Worm (Caenorhabditis elegans): ENCODE measurements around the gene nhr-124.

nhr-124 gene

ce11 chrV:3919289-3919688 lies 33.3 kb upstream of the nhr-124 start, which contains the start of gene srx-66:
Gene srx-66, plus strand, starts transcription at chrV:3919589.
- TF ChIP-seq ceh-34 (tag; optimal IDR thresholded peaks at IDR 0.05) (no peak), fkh-6 (tag; optimal IDR thresholded peaks at IDR 0.05) (no peak), hlh-8 (tag; optimal IDR thresholded peaks at IDR 0.05) (no peak), pha-4 (tag; optimal IDR thresholded peaks at IDR 0.05) (no peak), ets-4 (tag; optimal IDR thresholded peaks at IDR 0.05) (no peak), unc-42 (tag; optimal IDR thresholded peaks at IDR 0.05) (no peak), zip-5 (tag; optimal IDR thresholded peaks at IDR 0.05) (no peak), ceh-9 (tag; optimal IDR thresholded peaks at IDR 0.05) (no peak), ceh-14 (tag; optimal IDR thresholded peaks at IDR 0.05) (no peak)

ce11 chrV:3916480-3916879 lies 30.5 kb upstream of the nhr-124 start, which contains the start of gene srx-67:
Gene srx-67, plus strand, starts transcription at chrV:3916780.
- TF ChIP-seq mec-3 (tag; optimal IDR thresholded peaks at IDR 0.05; ENCODE audit: borderline replicate concordance) (no peak), unc-86 (tag; optimal IDR thresholded peaks at IDR 0.05) (no peak), tbx-2 (tag; optimal IDR thresholded peaks at IDR 0.05) (no peak), unc-42 (tag; optimal IDR thresholded peaks at IDR 0.05) (no peak), K02D7.2 (tag; optimal IDR thresholded peaks at IDR 0.05) (no peak), hlh-8 (tag; optimal IDR thresholded peaks at IDR 0.05) (no peak), lin-11 (tag; optimal IDR thresholded peaks at IDR 0.05) (no peak), sox-4 (tag; optimal IDR thresholded peaks at IDR 0.05) (no peak), unc-3 (GFP tag; conservative IDR thresholded peaks at IDR 0.05) (no peak), unc-3 (tag; optimal IDR thresholded peaks at IDR 0.05) (no peak), C08G9.2 (tag; optimal IDR thresholded peaks at IDR 0.05) (no peak), C38D4.7 (GFP tag; optimal IDR thresholded peaks at IDR 0.05) (no peak), ceh-18 (tag; optimal IDR thresholded peaks at IDR 0.05) (no peak), ceh-22 (tag; optimal IDR thresholded peaks at IDR 0.05) (no peak), pax-1 (tag; optimal IDR thresholded peaks at IDR 0.05) (no peak), ceh-9 (tag; optimal IDR thresholded peaks at IDR 0.05) (no peak), ceh-34 (tag; optimal IDR thresholded peaks at IDR 0.05) (no peak), ceh-6 (GFP tag; optimal IDR thresholded peaks at IDR 0.05) (no peak)

- TF ChIP-seq dmd-4 (tag; optimal IDR thresholded peaks at IDR 0.05; ENCODE audit: borderline replicate concordance): no peak
- TF ChIP-seq hlh-30 (tag; optimal IDR thresholded peaks at IDR 0.05; ENCODE audit: insufficient read depth): no peak
- no peak for TF ChIP-seq ceh-48 (tag; optimal IDR thresholded peaks at IDR 0.05)
- TF ChIP-seq lin-11 (tag; optimal IDR thresholded peaks at IDR 0.05): no peak
- no peak for TF ChIP-seq tbx-7 (tag; optimal IDR thresholded peaks at IDR 0.05)
- no peak for TF ChIP-seq unc-86 (tag; optimal IDR thresholded peaks at IDR 0.05)
- TF ChIP-seq ceh-30 (tag; optimal IDR thresholded peaks at IDR 0.05): no peak
- no peak for TF ChIP-seq gmeb-2 (tag; optimal IDR thresholded peaks at IDR 0.05)
- TF ChIP-seq nfya-1 (tag; optimal IDR thresholded peaks at IDR 0.05): no peak
- no peak for TF ChIP-seq fkh-6 (tag; optimal IDR thresholded peaks at IDR 0.05)
- TF ChIP-seq mec-3 (tag; optimal IDR thresholded peaks at IDR 0.05; ENCODE audit: borderline replicate concordance): no peak
- no peak for TF ChIP-seq ceh-34 (tag; optimal IDR thresholded peaks at IDR 0.05)
- TF ChIP-seq rnt-1 (tag; optimal IDR thresholded peaks at IDR 0.05): no peak
- no peak for TF ChIP-seq madf-2 (tag; optimal IDR thresholded peaks at IDR 0.05)
- no peak for TF ChIP-seq ceh-2 (tag; optimal IDR thresholded peaks at IDR 0.05)
Measured at ce11 chrV:3913131-3913530, 27.1 kb upstream of the nhr-124 start.

ce11 chrV:3912472-3912871 lies 26.5 kb upstream of the nhr-124 start, which contains the start of gene srx-68:
Gene srx-68, plus strand, starts transcription at chrV:3912772.
- TF ChIP-seq fkh-10 (GFP tag; optimal IDR thresholded peaks at IDR 0.05): no peak
- TF ChIP-seq ztf-16 (tag; optimal IDR thresholded peaks at IDR 0.05): no peak
- TF ChIP-seq T23F11.4 (GFP tag; optimal IDR thresholded peaks at IDR 0.05): no peak

- no peak for TF ChIP-seq ceh-18 (tag; optimal IDR thresholded peaks at IDR 0.05)
- TF ChIP-seq pag-3 (tag; optimal IDR thresholded peaks at IDR 0.05; ENCODE audit: borderline replicate concordance): no peak
- no peak for TF ChIP-seq mec-3 (tag; optimal IDR thresholded peaks at IDR 0.05; ENCODE audit: borderline replicate concordance)
- no peak for TF ChIP-seq hlh-6 (tag; optimal IDR thresholded peaks at IDR 0.05)
- TF ChIP-seq ceh-19 (GFP tag; optimal IDR thresholded peaks at IDR 0.05): no peak
- no peak for TF ChIP-seq hlh-15 (tag; optimal IDR thresholded peaks at IDR 0.05)
- no peak for TF ChIP-seq ceh-2 (tag; optimal IDR thresholded peaks at IDR 0.05)
- TF ChIP-seq ceh-14 (tag; optimal IDR thresholded peaks at IDR 0.05): no peak
- no peak for TF ChIP-seq tbx-2 (tag; optimal IDR thresholded peaks at IDR 0.05)
- no peak for TF ChIP-seq K09A11.1 (tag; optimal IDR thresholded peaks at IDR 0.05; ENCODE audit: insufficient read depth)
- no peak for TF ChIP-seq ztf-16 (tag; optimal IDR thresholded peaks at IDR 0.05)
- no peak for TF ChIP-seq pros-1 (tag; optimal IDR thresholded peaks at IDR 0.05)
- TF ChIP-seq Y22D7AL.16 (tag; optimal IDR thresholded peaks at IDR 0.05): no peak
- TF ChIP-seq ceh-48 (tag; optimal IDR thresholded peaks at IDR 0.05): no peak
- TF ChIP-seq elt-4 (tag; optimal IDR thresholded peaks at IDR 0.05): no peak
- no peak for TF ChIP-seq sox-4 (tag; optimal IDR thresholded peaks at IDR 0.05)
- no peak for TF ChIP-seq hlh-8 (tag; optimal IDR thresholded peaks at IDR 0.05)
- TF ChIP-seq ets-4 (tag; optimal IDR thresholded peaks at IDR 0.05): no peak
- TF ChIP-seq fkh-6 (tag; optimal IDR thresholded peaks at IDR 0.05): no peak
- no peak for TF ChIP-seq nfya-1 (tag; optimal IDR thresholded peaks at IDR 0.05)
Measured at ce11 chrV:3905841-3906240, 19.8 kb upstream of the nhr-124 start, which contains the start of gene nhr-156. Gene nhr-156, plus strand, starts transcription at chrV:3906106.
